Fruit fly (Drosophila melanogaster): ENCODE measurements around the gene mtrm.

Gene mtrm

DNA sequence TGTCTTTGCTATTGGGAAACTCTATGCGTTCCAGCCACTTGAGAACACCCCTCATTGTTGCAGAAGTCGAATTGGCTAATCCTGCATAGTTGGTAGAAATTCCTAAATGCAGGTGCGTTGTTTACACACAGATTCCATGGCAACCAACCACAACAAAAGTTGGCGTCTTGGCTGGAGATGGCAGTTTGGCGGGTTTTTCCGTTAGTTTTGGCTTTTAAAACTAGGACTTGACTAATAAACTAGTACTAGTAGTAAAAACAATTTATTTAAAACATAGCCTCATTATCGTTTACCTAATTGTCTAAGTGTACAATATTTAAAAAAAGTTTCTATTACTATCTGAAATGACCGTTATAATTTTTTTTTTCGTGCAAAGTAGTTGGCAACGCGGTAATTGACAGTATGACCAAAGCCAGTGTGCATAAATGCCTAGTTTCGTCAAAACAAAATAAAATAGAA, 1.3 kb upstream of the mtrm start, which contains the start of gene Exo70 (continued):
- TF ChIP-seq Med (GFP tag) (peak; percentile 61), Rfx (GFP tag; IDR thresholded peaks at IDR 0.05) (peak; percentile 64), Atf-2 (GFP tag; optimal IDR thresholded peaks at IDR 0.05) (no peak), gro (GFP tag; optimal IDR thresholded peaks at IDR 0.05) (no peak), fu2 (GFP tag; optimal IDR thresholded peaks at IDR 0.05) (peak; percentile 18), CG30020 (tag; optimal IDR thresholded peaks at IDR 0.05) (no peak), stwl (tag; optimal IDR thresholded peaks at IDR 0.05) (peak; percentile 69), Abd-B (GFP tag; optimal IDR thresholded peaks at IDR 0.05) (peak; percentile 17), CG14710 (tag; optimal IDR thresholded peaks at IDR 0.05) (peak; percentile 63), fd3F (GFP tag; optimal IDR thresholded peaks at IDR 0.05) (peak; percentile 19), Sry-δ (GFP tag; optimal IDR thresholded peaks at IDR 0.05) (peak; percentile 50), Adf1 (GFP tag; IDR thresholded peaks at IDR 0.05) (no peak), da (GFP tag; optimal IDR thresholded peaks at IDR 0.05) (no peak), Dp (GFP tag; optimal IDR thresholded peaks at IDR 0.05) (peak; percentile 2), HmgZ (tag; optimal IDR thresholded peaks at IDR 0.05) (no peak), CG6791 (GFP tag; IDR thresholded peaks at IDR 0.05; ENCODE audit: partially characterized antibody) (no peak), Ravus (GFP tag; IDR thresholded peaks at IDR 0.05) (no peak), CG4617 (GFP tag; optimal IDR thresholded peaks at IDR 0.05; ENCODE audit: borderline replicate concordance) (peak; percentile 48), cad (GFP tag; optimal IDR thresholded peaks at IDR 0.05) (no peak), stc (GFP tag; IDR thresholded peaks at IDR 0.05) (no peak), Mes4 (GFP tag; optimal IDR thresholded peaks at IDR 0.05) (no peak), emc (GFP tag; optimal IDR thresholded peaks at IDR 0.05) (no peak), CG15269 (tag; optimal IDR thresholded peaks at IDR 0.05) (no peak), ham (GFP tag; IDR thresholded peaks at IDR 0.05) (no peak), dati (GFP tag; IDR thresholded peaks at IDR 0.05) (no peak), Vsx1 (GFP tag; optimal IDR thresholded peaks at IDR 0.05) (no peak), Bdp1 (GFP tag; optimal IDR thresholded peaks at IDR 0.05) (no peak), Nf-YC (tag; optimal IDR thresholded peaks at IDR 0.05) (no peak), CG17359 (tag; optimal IDR thresholded peaks at IDR 0.05) (peak; percentile 63), cato (GFP tag; optimal IDR thresholded peaks at IDR 0.05; ENCODE audit: borderline replicate concordance) (no peak), nerfin-1 (tag; optimal IDR thresholded peaks at IDR 0.05) (peak; percentile 84), twi (tag; optimal IDR thresholded peaks at IDR 0.05) (no peak), unc-4 (GFP tag; IDR thresholded peaks at IDR 0.05; ENCODE audit: partially characterized antibody) (no peak), yki (optimal IDR thresholded peaks at IDR 0.05) (no peak), phol (tag; optimal IDR thresholded peaks at IDR 0.05) (peak; percentile 65), insv (GFP tag; optimal IDR thresholded peaks at IDR 0.05) (peak in 1 of 2 experiments; percentile 19), kni (GFP tag; optimal IDR thresholded peaks at IDR 0.05) (no peak), croc (GFP tag; conservative IDR thresholded peaks at IDR 0.05) (no peak), YL-1 (GFP tag; optimal IDR thresholded peaks at IDR 0.05) (peak; percentile 38), Scr (GFP tag; IDR thresholded peaks at IDR 0.05; ENCODE audit: partially characterized antibody) (no peak), Elba2 (GFP tag; optimal IDR thresholded peaks at IDR 0.05) (peak; percentile 71), CHES-1-like (GFP tag; optimal IDR thresholded peaks at IDR 0.05) (peak; percentile 49), CG10267 (tag; optimal IDR thresholded peaks at IDR 0.05) (peak; percentile 74), bbx (GFP tag; IDR thresholded peaks at IDR 0.05; ENCODE audit: partially characterized antibody) (no peak), Lhr (GFP tag; optimal IDR thresholded peaks at IDR 0.05) (peak; percentile 31), CG6683 (GFP tag; optimal IDR thresholded peaks at IDR 0.05) (no peak), eyg (GFP tag; optimal IDR thresholded peaks at IDR 0.05) (no peak), NfI (GFP tag; optimal IDR thresholded peaks at IDR 0.05) (no peak), CG30403 (GFP tag; optimal IDR thresholded peaks at IDR 0.05) (peak; percentile 32), knrl (GFP tag; IDR thresholded peaks at IDR 0.05; ENCODE audit: partially characterized antibody) (0 out of 3 replicates have a peak, but pooled peaks have one; percentile 31), CG10462 (GFP tag; optimal IDR thresholded peaks at IDR 0.05) (no peak)
